Fruit fly (Drosophila melanogaster) whole organism, embryonic: ENCODE results near the gene mAChR-B.

Experiments
- ATbp ChIP-seq: fragments of 200-800 bp; sonication (Bioruptor generic); optimal IDR thresholded peaks from 2 replicates; lab custom pipeline; 2017; ENCODE audit warnings: missing biosample characterization, mild to moderate bottlenecking, missing genetic modification characterization, missing genetic modification reagents
- Blimp-1 ChIP-seq: fragments of 200-800 bp; sonication (Bioruptor generic); optimal IDR thresholded peaks from 3 replicates; lab custom pipeline; 2018; ENCODE audit warnings: missing biosample characterization, missing genetic modification characterization, mild to moderate bottlenecking, moderate library complexity, missing genetic modification reagents
- CG10147 ChIP-seq: fragments of 200-800 bp; sonication (Bioruptor generic); optimal IDR thresholded peaks from 2 replicates; lab custom pipeline; 2019; ENCODE audit warnings: missing biosample characterization, mild to moderate bottlenecking, missing genetic modification characterization, moderate library complexity
- CG10431 ChIP-seq: fragments of 200-800 bp; sonication (Bioruptor generic); optimal IDR thresholded peaks from 3 replicates; lab custom pipeline; 2018; ENCODE audit warnings: missing biosample characterization, mild to moderate bottlenecking, missing genetic modification characterization
- CG10543 ChIP-seq: fragments of 200-800 bp; sonication (Bioruptor generic); optimal IDR thresholded peaks from 3 replicates; lab custom pipeline; 2017; ENCODE audit warnings: missing biosample characterization, mild to moderate bottlenecking, missing genetic modification characterization, moderate library complexity
- CG11723 ChIP-seq: fragments of 200-800 bp; sonication (Bioruptor generic); optimal IDR thresholded peaks from 2 replicates; lab custom pipeline; 2017; ENCODE audit warnings: missing biosample characterization, mild to moderate bottlenecking, missing genetic modification characterization
- CG12299 ChIP-seq: fragments of 200-800 bp; sonication (Bioruptor generic); optimal IDR thresholded peaks from 2 replicates; lab custom pipeline; 2018; ENCODE audit warnings: missing biosample characterization, mild to moderate bottlenecking, missing genetic modification characterization
- CG14050 ChIP-seq: fragments of 200-800 bp; sonication (Bioruptor generic); IDR thresholded peaks from 3 replicates; pipeline ENCODE4 v1.3.6; 2022; ENCODE audit warnings: missing biosample characterization, missing genetic modification characterization
- CG1647 ChIP-seq: fragments of 200-800 bp; sonication (Bioruptor generic); optimal IDR thresholded peaks from 3 replicates; lab custom pipeline; 2016; ENCODE audit warnings: missing biosample characterization, missing genetic modification characterization
- CG17361 ChIP-seq: fragments of 200-800 bp; sonication (Bioruptor generic); IDR thresholded peaks from 3 replicates; pipeline ENCODE4 v1.3.6; 2022; ENCODE audit warnings: missing biosample characterization, missing genetic modification characterization
- CG17802 ChIP-seq: fragments of 200-800 bp; sonication (Bioruptor generic); optimal IDR thresholded peaks from 2 replicates; lab custom pipeline; 2018; ENCODE audit warnings: missing biosample characterization, mild to moderate bottlenecking, missing genetic modification characterization, moderate library complexity
- CG31441 ChIP-seq: fragments of 200-800 bp; sonication (Bioruptor generic); IDR thresholded peaks from 2 replicates; pipeline ENCODE4 v1.3.6; 2022; ENCODE audit warnings: missing biosample characterization, missing genetic modification characterization
- CG32767 ChIP-seq: fragments of 200-800 bp; sonication (Bioruptor generic); IDR thresholded peaks from 2 replicates; pipeline ENCODE4 v1.3.6; 2022; ENCODE audit warnings: missing biosample characterization, missing genetic modification characterization
- CG3847 ChIP-seq: fragments of 200-800 bp; sonication (Bioruptor generic); IDR thresholded peaks from 2 replicates; pipeline ENCODE4 v1.3.6; 2022; ENCODE audit warnings: missing biosample characterization, missing genetic modification characterization
- CG4404 ChIP-seq: fragments of 200-800 bp; sonication (Bioruptor generic); IDR thresholded peaks from 2 replicates; pipeline ENCODE4 v1.3.6; 2022; ENCODE audit warnings: missing biosample characterization, missing genetic modification characterization
- CG4820 ChIP-seq: fragments of 200-800 bp; sonication (Bioruptor generic); optimal IDR thresholded peaks from 3 replicates; lab custom pipeline; 2016; ENCODE audit warnings: missing biosample characterization, missing genetic modification characterization
- CG5953 ChIP-seq: fragments of 200-800 bp; sonication (Bioruptor generic); IDR thresholded peaks from 2 replicates; pipeline ENCODE4 v1.3.6; 2022; ENCODE audit warnings: missing biosample characterization, missing genetic modification characterization
- CG7786 ChIP-seq: fragments of 200-800 bp; sonication (Bioruptor generic); optimal IDR thresholded peaks from 2 replicates; lab custom pipeline; 2016; ENCODE audit warnings: missing biosample characterization, missing genetic modification characterization
- CG9727 ChIP-seq: fragments of 200-800 bp; sonication (Bioruptor generic); optimal IDR thresholded peaks from 3 replicates; lab custom pipeline; 2017; ENCODE audit warnings: missing biosample characterization, mild to moderate bottlenecking, missing genetic modification characterization
- Dll ChIP-seq: fragments of 200-800 bp; sonication (Bioruptor generic); IDR thresholded peaks from 4 replicates; pipeline ENCODE4 v1.3.6; 2022; ENCODE audit warnings: missing biosample characterization, missing genetic modification characterization; ENCODE audit not compliant: partially characterized antibody
- Drgx ChIP-seq: fragments of 200-800 bp; sonication (Bioruptor generic); IDR thresholded peaks from 2 replicates; pipeline ENCODE4 v1.3.6; 2022; ENCODE audit warnings: missing biosample characterization, missing genetic modification characterization
- E2f1 ChIP-seq: fragments of 200-800 bp; sonication (Bioruptor generic); IDR thresholded peaks from 2 replicates; pipeline ENCODE4 v1.3.6; 2022; ENCODE audit warnings: missing biosample characterization, missing genetic modification characterization
- Hr3 ChIP-seq: fragments of 200-800 bp; sonication (Bioruptor generic); optimal IDR thresholded peaks from 3 replicates; lab custom pipeline; 2016; ENCODE audit warnings: missing biosample characterization, missing genetic modification characterization
- Hr78 ChIP-seq, 2 experiments: fragments of 200-800 bp in 1 of 2; fragments of >200 bp in 1 of 2; sonication (Bioruptor generic) in 1 of 2; optimal IDR thresholded peaks; 2 replicates each; lab custom pipeline; 2017 to 2019; ENCODE audit warnings: missing biosample characterization in 2 of 2, missing genetic modification characterization in 2 of 2, mild to moderate bottlenecking in 1 of 2, moderate library complexity in 1 of 2
- Scr ChIP-seq: fragments of 200-800 bp; sonication (Bioruptor generic); IDR thresholded peaks from 2 replicates; pipeline ENCODE4 v1.3.6; 2022; ENCODE audit warnings: missing biosample characterization, missing genetic modification characterization; ENCODE audit not compliant: partially characterized antibody
- Six4 ChIP-seq: fragments of 200-800 bp; sonication (Bioruptor generic); optimal IDR thresholded peaks from 2 replicates; lab custom pipeline; 2016; ENCODE audit warnings: missing biosample characterization, missing genetic modification characterization
- ab ChIP-seq: fragments of 200-800 bp; sonication (Bioruptor generic); optimal IDR thresholded peaks from 2 replicates; lab custom pipeline; 2016; ENCODE audit warnings: missing biosample characterization, missing genetic modification characterization
- ato ChIP-seq: fragments of 200-800 bp; sonication (Bioruptor generic); IDR thresholded peaks from 2 replicates; pipeline ENCODE4 v1.3.6; 2022; ENCODE audit warnings: missing biosample characterization, missing genetic modification characterization; ENCODE audit not compliant: partially characterized antibody
- cato ChIP-seq: fragments of 200-800 bp; sonication (Bioruptor generic); optimal IDR thresholded peaks from 2 replicates; lab custom pipeline; 2016; ENCODE audit warnings: missing biosample characterization, missing genetic modification characterization, borderline replicate concordance
- chif ChIP-seq, 2 experiments: fragments of 200-800 bp; sonication (Bioruptor generic); optimal IDR thresholded peaks; 3 replicates each; lab custom pipeline; 2016; ENCODE audit warnings: missing biosample characterization in 2 of 2, missing genetic modification characterization in 2 of 2
- chm ChIP-seq: fragments of 200-800 bp; sonication (Bioruptor generic); IDR thresholded peaks from 2 replicates; pipeline ENCODE4 v1.3.6; 2022; ENCODE audit warnings: missing biosample characterization, missing genetic modification characterization
- ci ChIP-seq: fragments of 200-800 bp; sonication (Bioruptor generic); IDR thresholded peaks from 3 replicates; pipeline ENCODE4 v1.3.6; 2022; ENCODE audit warnings: missing biosample characterization, missing genetic modification characterization
- da ChIP-seq: fragments of 200-800 bp; sonication (Bioruptor generic); optimal IDR thresholded peaks from 2 replicates; lab custom pipeline; 2016; ENCODE audit warnings: missing biosample characterization, missing genetic modification characterization
- danr ChIP-seq: fragments of 200-800 bp; sonication (Bioruptor generic); IDR thresholded peaks from 2 replicates; pipeline ENCODE4 v1.3.6; 2022; ENCODE audit warnings: missing biosample characterization, missing genetic modification characterization
- disco-r ChIP-seq: fragments of 200-800 bp; sonication (Bioruptor generic); optimal IDR thresholded peaks from 2 replicates; lab custom pipeline; 2016; ENCODE audit warnings: missing biosample characterization, missing genetic modification characterization
- dysf ChIP-seq: fragments of 200-800 bp; sonication (Bioruptor generic); IDR thresholded peaks from 3 replicates; pipeline ENCODE4 v1.3.6; 2022; ENCODE audit warnings: missing biosample characterization, missing genetic modification characterization
- esg ChIP-seq: fragments of 200-800 bp; sonication (Bioruptor generic); conservative IDR thresholded peaks from 2 replicates; pipeline ENCODE4 v1.3.6; 2022; ENCODE audit warnings: missing biosample characterization, missing genetic modification characterization
- fd96Cb ChIP-seq: fragments of 200-800 bp; sonication (Bioruptor generic); optimal IDR thresholded peaks from 2 replicates; lab custom pipeline; 2018; ENCODE audit warnings: missing biosample characterization, mild to moderate bottlenecking, missing genetic modification characterization, moderate library complexity
- fru ChIP-seq: fragments of >200 bp; optimal IDR thresholded peaks from 2 replicates; lab custom pipeline; 2017
- grn ChIP-seq: fragments of 200-800 bp; sonication (Bioruptor generic); optimal IDR thresholded peaks from 3 replicates; lab custom pipeline; 2017; ENCODE audit warnings: missing biosample characterization, missing genetic modification characterization
- insv ChIP-seq, 2 experiments: fragments of 200-800 bp; sonication (Bioruptor generic); optimal IDR thresholded peaks; 3 replicates each; lab custom pipeline; 2016 to 2018; ENCODE audit warnings: missing biosample characterization in 2 of 2, missing genetic modification characterization in 2 of 2
- nmo ChIP-seq: fragments of 200-800 bp; sonication (Bioruptor generic); optimal IDR thresholded peaks from 2 replicates; lab custom pipeline; 2018; ENCODE audit warnings: missing biosample characterization, mild to moderate bottlenecking, missing genetic modification characterization, moderate library complexity
- nom ChIP-seq: fragments of 200-800 bp; sonication (Bioruptor generic); optimal IDR thresholded peaks from 2 replicates; lab custom pipeline; 2017; ENCODE audit warnings: missing biosample characterization, missing genetic modification characterization, mild to moderate bottlenecking, moderate library complexity, missing genetic modification reagents
- otp ChIP-seq: fragments of 200-800 bp; sonication (Bioruptor generic); IDR thresholded peaks from 3 replicates; pipeline ENCODE4, ENCODE4 v1.3.6; 2022; ENCODE audit warnings: missing biosample characterization, missing genetic modification characterization
- pnt ChIP-seq: fragments of 200-800 bp; sonication (Bioruptor generic); optimal IDR thresholded peaks from 3 replicates; lab custom pipeline; 2016; ENCODE audit warnings: missing biosample characterization, missing genetic modification characterization
- pzg ChIP-seq: fragments of 200-800 bp; sonication (Bioruptor generic); optimal IDR thresholded peaks from 3 replicates; lab custom pipeline; 2018; ENCODE audit warnings: missing biosample characterization, mild to moderate bottlenecking, missing genetic modification characterization, moderate library complexity
- schlank ChIP-seq: fragments of 200-800 bp; sonication (Bioruptor generic); optimal IDR thresholded peaks from 2 replicates; lab custom pipeline; 2018; ENCODE audit warnings: missing biosample characterization, mild to moderate bottlenecking, missing genetic modification characterization
- slbo ChIP-seq: fragments of 200-800 bp; sonication (Bioruptor generic); IDR thresholded peaks from 2 replicates; pipeline ENCODE4 v1.3.6; 2022; ENCODE audit warnings: missing biosample characterization, missing genetic modification characterization
- tll ChIP-seq, 2 experiments: fragments of 200-800 bp in 1 of 2; fragments of >200 bp in 1 of 2; sonication (Bioruptor generic) in 1 of 2; optimal IDR thresholded peaks; 2 replicates each; lab custom pipeline; 2017 to 2019; ENCODE audit warnings: missing biosample characterization in 2 of 2, missing genetic modification characterization in 2 of 2, mild to moderate bottlenecking in 1 of 2, moderate library complexity in 1 of 2
- zfh2 ChIP-seq: fragments of 200-800 bp; sonication (Bioruptor generic); optimal IDR thresholded peaks from 2 replicates; lab custom pipeline; 2016; ENCODE audit warnings: missing biosample characterization, missing genetic modification characterization

The mAChR-B gene

dm6 chr3R:8027203-8027688, 31.8 kb upstream of the mAChR-B start (continued):
- TF ChIP-seq esg (GFP tag; lab: Robert Waterston, UW) (peak; percentile 81), CG10543 (GFP tag; lab: Kevin White, UChicago) (peak; percentile 84), CG4820 (GFP tag; lab: Kevin White, UChicago) (no peak), Drgx (peak; percentile 65), Six4 (GFP tag; lab: Kevin White, UChicago) (peak; percentile 60), da (peak; percentile 4), CG17802 (no peak), CG9727 (peak; percentile 79), cato (GFP tag; lab: Kevin White, UChicago) (peak; percentile 77), tll (GFP tag; optimal IDR thresholded peaks at IDR 0.05; lab: Kevin White, UChicago) (no peak), chm (GFP tag; lab: Robert Waterston, UW) (peak; percentile 54; the same call in 1 of the 2 replicates), CG10431 (GFP tag; lab: Kevin White, UChicago) (peak; percentile 85), fd96Cb (tag; lab: Kevin White, UChicago) (peak; percentile 83), ato (GFP tag; lab: Robert Waterston, UW) (no peak), CG1647 (GFP tag; lab: Kevin White, UChicago) (no peak), CG12299 (tag; lab: Kevin White, UChicago) (peak; percentile 85), fru (no peak), CG14050 (GFP tag; lab: Robert Waterston, UW) (peak; percentile 53; the same call in 1 of the 3 replicates), Dll (peak; percentile 34; the same call in 1 of the 4 replicates), CG4404 (GFP tag; lab: Robert Waterston, UW) (peak; percentile 36; the same call in 1 of the 2 replicates), nmo (GFP tag; lab: Kevin White, UChicago) (peak; percentile 92), schlank (tag; lab: Kevin White, UChicago) (peak; percentile 48), insv (GFP tag; optimal IDR thresholded peaks at IDR 0.05; lab: Kevin White, UChicago) (peak in 1 of 2 experiments; percentile 41), grn (GFP tag; lab: Kevin White, UChicago) (no peak), Blimp-1 (GFP tag; lab: Kevin White, UChicago) (peak; percentile 86), Scr (no peak), ab (no peak), chif (GFP tag; optimal IDR thresholded peaks at IDR 0.05; lab: Kevin White, UChicago) (peak in 1 of 2 experiments; percentile 35), CG31441 (peak; percentile 88), Hr3 (GFP tag; lab: Kevin White, UChicago) (peak; percentile 91), CG5953 (GFP tag; lab: Robert Waterston, UW) (peak; percentile 67), CG17361 (GFP tag; lab: Robert Waterston, UW) (no peak; the same call in 1 of the 3 replicates), danr (peak; percentile 50; the same call in 1 of the 2 replicates), zfh2 (GFP tag; lab: Kevin White, UChicago) (peak; percentile 30), nom (GFP tag; lab: Kevin White, UChicago) (peak; percentile 87), ATbp (peak; percentile 86), slbo (GFP tag; lab: Robert Waterston, UW) (peak; percentile 87), CG10147 (peak; percentile 81), dysf (GFP tag; lab: Robert Waterston, UW) (peak; percentile 85), Hr78 (GFP tag; optimal IDR thresholded peaks at IDR 0.05; lab: Kevin White, UChicago) (peak in 1 of 2 experiments; percentile 76), pzg (GFP tag; lab: Kevin White, UChicago) (no peak), CG32767 (GFP tag; lab: Robert Waterston, UW) (peak; percentile 82), E2f1 (GFP tag; lab: Robert Waterston, UW) (peak; percentile 69), CG11723 (GFP tag; lab: Kevin White, UChicago) (peak; percentile 77), disco-r (no peak), otp (GFP tag; lab: Robert Waterston, UW) (no peak), pnt (GFP tag; lab: Kevin White, UChicago) (peak; percentile 12), CG3847 (GFP tag; lab: Robert Waterston, UW) (peak; percentile 82), ci (peak; percentile 56; the same call in 1 of the 3 replicates), CG7786 (GFP tag; lab: Kevin White, UChicago) (no peak)
